Worm (Caenorhabditis elegans): ENCODE results near the gene hpd-1.

The hpd-1 gene

ce11 chrIII:10505943-10506698, 29.2 kb upstream of the hpd-1 start (continued):
- TF ChIP-seq F37B4.10 (GFP tag; IDR thresholded peaks at IDR 0.05), result 0 out of 2 replicates have a peak, but pooled peaks have one; percentile 6
- peak; percentile 45; the same call in 1 of the 2 replicates for TF ChIP-seq C17E4.6 (GFP tag; IDR thresholded peaks at IDR 0.05)
- peak; percentile 10; the same call in 1 of the 2 replicates for TF ChIP-seq hmg-20 (GFP tag; IDR thresholded peaks at IDR 0.05)
- TF ChIP-seq dpl-1 (GFP tag; optimal IDR thresholded peaks at IDR 0.05), result peak; percentile 9
- TF ChIP-seq cebp-2 (GFP tag; IDR thresholded peaks at IDR 0.05), result no peak
- no peak for TF ChIP-seq nhr-120 (GFP tag; IDR thresholded peaks at IDR 0.05)
- TF ChIP-seq ceh-91 (GFP tag; IDR thresholded peaks at IDR 0.05), result peak; percentile 50; the same call in 1 of the 2 replicates
- no peak for TF ChIP-seq sea-2 (GFP tag; IDR thresholded peaks at IDR 0.05)
- no peak for TF ChIP-seq lin-35 (GFP tag; optimal IDR thresholded peaks at IDR 0.05)
- TF ChIP-seq somi-1 (GFP tag; optimal IDR thresholded peaks at IDR 0.05), result no peak
- no peak for TF ChIP-seq mxl-1 (tag; optimal IDR thresholded peaks at IDR 0.05)
- TF ChIP-seq ceh-40 (GFP tag; IDR thresholded peaks at IDR 0.05), result peak; percentile 47; the same call in 1 of the 2 replicates
- TF ChIP-seq aptf-3 (GFP tag; IDR thresholded peaks at IDR 0.05), result peak; percentile 10; the same call in 1 of the 2 replicates
- peak; percentile 79 for TF ChIP-seq dox-1 (GFP tag; IDR thresholded peaks at IDR 0.05)
- TF ChIP-seq K12H6.12 (tag; optimal IDR thresholded peaks at IDR 0.05), result no peak
- TF ChIP-seq F57C9.4 (tag; optimal IDR thresholded peaks at IDR 0.05), result no peak
- TF ChIP-seq ccch-3 (GFP tag; optimal IDR thresholded peaks at IDR 0.05), result no peak
- TF ChIP-seq ama-1 (optimal IDR thresholded peaks at IDR 0.05), result peak; percentile 55
- TF ChIP-seq ama-1 (GFP tag; optimal IDR thresholded peaks at IDR 0.05), result peak in 1 of 2 experiments; percentile 91
- TF ChIP-seq fkh-3 (tag; optimal IDR thresholded peaks at IDR 0.05), result no peak
- TF ChIP-seq F52B5.7 (tag; optimal IDR thresholded peaks at IDR 0.05), result no peak
- peak; percentile 58 for TF ChIP-seq athp-1 (tag; optimal IDR thresholded peaks at IDR 0.05)
- TF ChIP-seq lin-26 (GFP tag; IDR thresholded peaks at IDR 0.05), result peak; percentile 96
- TF ChIP-seq lir-1 (GFP tag; conservative IDR thresholded peaks at IDR 0.05), result no peak; the same call in 1 of the 2 replicates
- no peak for TF ChIP-seq hlh-12 (tag; optimal IDR thresholded peaks at IDR 0.05)
- no peak for TF ChIP-seq ets-4 (GFP tag; optimal IDR thresholded peaks at IDR 0.05)
- no peak for TF ChIP-seq cebp-1 (GFP tag; IDR thresholded peaks at IDR 0.05)
- TF ChIP-seq cebp-1 (tag; optimal IDR thresholded peaks at IDR 0.05), result peak; percentile 76
- no peak for TF ChIP-seq gei-17 (GFP tag; optimal IDR thresholded peaks at IDR 0.05)
- TF ChIP-seq egl-44 (GFP tag; IDR thresholded peaks at IDR 0.05), result peak; percentile 13
- TF ChIP-seq F22D6.2 (tag; optimal IDR thresholded peaks at IDR 0.05), result no peak
- no peak for TF ChIP-seq F57A8.1 (GFP tag; optimal IDR thresholded peaks at IDR 0.05)
- TF ChIP-seq efl-1 (GFP tag; optimal IDR thresholded peaks at IDR 0.05), result peak; percentile 20
- peak; percentile 51 for TF ChIP-seq unc-130 (GFP tag; optimal IDR thresholded peaks at IDR 0.05)
- peak; percentile 41; the same call in 1 of the 2 replicates for TF ChIP-seq madf-3 (GFP tag; IDR thresholded peaks at IDR 0.05)
- TF ChIP-seq Y95B8A.8 (GFP tag; IDR thresholded peaks at IDR 0.05), result peak; percentile 94; the same call in 1 of the 2 replicates
- TF ChIP-seq attf-5 (GFP tag; optimal IDR thresholded peaks at IDR 0.05), result peak; percentile 54
- TF ChIP-seq B0035.1 (tag; optimal IDR thresholded peaks at IDR 0.05), result no peak
- TF ChIP-seq pbrm-1 (GFP tag; IDR thresholded peaks at IDR 0.05), result peak; percentile 59
- no peak for TF ChIP-seq ztf-26 (tag; optimal IDR thresholded peaks at IDR 0.05)
- TF ChIP-seq B0019.2 (GFP tag; conservative IDR thresholded peaks at IDR 0.05), result peak; percentile 26
- TF ChIP-seq F10E7.11 (tag; optimal IDR thresholded peaks at IDR 0.05), result no peak
- TF ChIP-seq chd-7 (tag; optimal IDR thresholded peaks at IDR 0.05), result no peak
- no peak for TF ChIP-seq T07F8.4 (tag; optimal IDR thresholded peaks at IDR 0.05)
